Fruit fly (Drosophila melanogaster): ENCODE results near the gene Lip1.

Lip1 gene

dm6 chr2L:10676933-10677714 lies 24.2 kb downstream of the Lip1 start, which contains the start of gene CG17104 (continued):
- no peak for TF ChIP-seq Trl (optimal IDR thresholded peaks at IDR 0.05)
- TF ChIP-seq Trl (GFP tag; optimal IDR thresholded peaks at IDR 0.05): peak; percentile 9
- TF ChIP-seq H2.0 (GFP tag; IDR thresholded peaks at IDR 0.05): 0 out of 2 replicates have a peak, but pooled peaks have one; percentile 14
- peak; percentile 40 for TF ChIP-seq Fer1 (GFP tag; optimal IDR thresholded peaks at IDR 0.05)
- no peak for TF ChIP-seq CG1603 (tag; optimal IDR thresholded peaks at IDR 0.05)
- TF ChIP-seq CG14014 (GFP tag; IDR thresholded peaks at IDR 0.05): 0 out of 2 replicates have a peak, but pooled peaks have one; percentile 8
- TF ChIP-seq dmrt99B (tag; optimal IDR thresholded peaks at IDR 0.05): peak; percentile 61
- peak in 1 of 2 experiments; percentile 51 for TF ChIP-seq Hr51 (GFP tag; optimal IDR thresholded peaks at IDR 0.05)
- TF ChIP-seq ind (GFP tag; optimal IDR thresholded peaks at IDR 0.05): peak; percentile 1
- no peak for TF ChIP-seq tin (GFP tag; optimal IDR thresholded peaks at IDR 0.05)
- TF ChIP-seq grau (tag; optimal IDR thresholded peaks at IDR 0.05): peak; percentile 56
- TF ChIP-seq CG13296 (GFP tag; optimal IDR thresholded peaks at IDR 0.05): peak; percentile 14
- peak; percentile 5 for TF ChIP-seq Hsf (GFP tag; optimal IDR thresholded peaks at IDR 0.05)
- no peak for TF ChIP-seq Sin3A (optimal IDR thresholded peaks at IDR 0.05)
- TF ChIP-seq HHEX (GFP tag; optimal IDR thresholded peaks at IDR 0.05): no peak
- TF ChIP-seq h (optimal IDR thresholded peaks at IDR 0.05): no peak
- no peak for TF ChIP-seq CG10321 (GFP tag; IDR thresholded peaks at IDR 0.05)
- peak; percentile 33; the same call in 1 of the 2 replicates for TF ChIP-seq Taf1 (GFP tag; IDR thresholded peaks at IDR 0.05)
- no peak for TF ChIP-seq az2 (GFP tag; optimal IDR thresholded peaks at IDR 0.05)
- peak; percentile 7 for TF ChIP-seq odd (GFP tag; optimal IDR thresholded peaks at IDR 0.05)
- no peak for TF ChIP-seq btn (GFP tag; optimal IDR thresholded peaks at IDR 0.05)
- TF ChIP-seq hkb (optimal IDR thresholded peaks at IDR 0.05): no peak
- TF ChIP-seq hkb (GFP tag; IDR thresholded peaks at IDR 0.05): peak; percentile 49; the same call in 1 of the 2 replicates
- TF ChIP-seq salm (tag; optimal IDR thresholded peaks at IDR 0.05): no peak
- TF ChIP-seq Chrac-16 (GFP tag; optimal IDR thresholded peaks at IDR 0.05): no peak
- peak; percentile 5 for TF ChIP-seq CG12155 (GFP tag; optimal IDR thresholded peaks at IDR 0.05)
- TF ChIP-seq sens (GFP tag): peak; percentile 69
- TF ChIP-seq CG12236 (GFP tag; optimal IDR thresholded peaks at IDR 0.05): no peak
- peak; percentile 26 for TF ChIP-seq ATbp (GFP tag; optimal IDR thresholded peaks at IDR 0.05)
- TF ChIP-seq lilli (GFP tag; optimal IDR thresholded peaks at IDR 0.05): peak; percentile 16
- TF ChIP-seq nom (GFP tag; optimal IDR thresholded peaks at IDR 0.05): peak; percentile 24
- TF ChIP-seq oc (tag; optimal IDR thresholded peaks at IDR 0.05): no peak
- TF ChIP-seq CG17385 (GFP tag; optimal IDR thresholded peaks at IDR 0.05): peak; percentile 34
- TF ChIP-seq ham (GFP tag; IDR thresholded peaks at IDR 0.05): no peak
- no peak for TF ChIP-seq CG8478 (optimal IDR thresholded peaks at IDR 0.05)
- no peak for TF ChIP-seq CG11696 (GFP tag; IDR thresholded peaks at IDR 0.05)
- TF ChIP-seq Nf-YA (GFP tag; IDR thresholded peaks at IDR 0.05): no peak
- no peak for TF ChIP-seq pnt (GFP tag; optimal IDR thresholded peaks at IDR 0.05)
- no peak for TF ChIP-seq prd (optimal IDR thresholded peaks at IDR 0.05)
- TF ChIP-seq prd (GFP tag; IDR thresholded peaks at IDR 0.05): peak; percentile 23; the same call in 1 of the 3 replicates
- no peak for TF ChIP-seq D19B (GFP tag; optimal IDR thresholded peaks at IDR 0.05)
- peak; percentile 5 for TF ChIP-seq CG10267 (tag; optimal IDR thresholded peaks at IDR 0.05)
- TF ChIP-seq CG12942 (GFP tag; optimal IDR thresholded peaks at IDR 0.05): no peak
- TF ChIP-seq kni (GFP tag; optimal IDR thresholded peaks at IDR 0.05): no peak
- peak; percentile 4 for TF ChIP-seq mam (GFP tag; optimal IDR thresholded peaks at IDR 0.05)
- TF ChIP-seq CG11093 (GFP tag; IDR thresholded peaks at IDR 0.05): no peak
- TF ChIP-seq Ssrp (tag; optimal IDR thresholded peaks at IDR 0.05): no peak
- TF ChIP-seq CG33213 (GFP tag; optimal IDR thresholded peaks at IDR 0.05): no peak
- peak; percentile 28 for TF ChIP-seq CG18599 (GFP tag; optimal IDR thresholded peaks at IDR 0.05)
- TF ChIP-seq bbx (GFP tag; IDR thresholded peaks at IDR 0.05; ENCODE audit: partially characterized antibody): no peak
- peak; percentile 15; the same call in 1 of the 2 replicates for TF ChIP-seq NFAT (GFP tag; IDR thresholded peaks at IDR 0.05)
- peak; percentile 51 for TF ChIP-seq CG13424 (tag; optimal IDR thresholded peaks at IDR 0.05)
